Worm (Caenorhabditis elegans): Measurements from ENCODE around the gene srx-19.
"Not testable (repeated sequence)": the region's sequence is repeated elsewhere in the genome, so short reads cannot be mapped to it uniquely, and the experiment has no call there.

DNA sequence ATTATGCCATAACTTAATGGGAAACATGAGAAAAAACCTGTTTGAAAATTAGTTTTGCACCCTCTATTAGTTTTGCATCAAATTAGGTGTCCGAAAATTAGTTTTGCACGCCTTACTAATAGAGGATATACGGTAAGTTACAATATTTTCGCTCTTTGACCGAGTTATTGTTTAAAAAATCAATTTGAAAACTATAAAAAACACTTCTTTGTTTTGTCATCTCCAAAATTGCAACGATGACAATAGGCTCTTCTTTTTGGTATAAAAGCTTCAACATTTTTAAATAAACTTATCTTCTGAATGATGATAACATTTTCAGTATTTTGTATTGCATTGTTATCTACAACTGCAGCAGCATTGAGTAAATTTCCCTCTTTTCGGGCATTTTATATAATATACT lies 45.6 kb upstream of the srx-19 start, which contains the start of gene H20E11.2:
- not testable (repeated sequence) for TF ChIP-seq fkh-10 (GFP tag; optimal IDR thresholded peaks at IDR 0.05); sea-2 (GFP tag; optimal IDR thresholded peaks at IDR 0.05); snpc-4 (tag; optimal IDR thresholded peaks at IDR 0.05); ztf-4 (tag; optimal IDR thresholded peaks at IDR 0.05); aly-2 (tag; optimal IDR thresholded peaks at IDR 0.05)
